Worm (Caenorhabditis elegans) whole organism, mixed stage, embryonic: ENCODE results near the gene Y116F11B.6.

Experiments
- M03D4.4 ChIP-seq: sonication (generic microtip); optimal IDR thresholded peaks from 2 replicates; lab custom pipeline; 2017; ENCODE audit warnings: mild to moderate bottlenecking, missing genetic modification characterization, missing compliant biosample characterization
- bed-3 ChIP-seq: fragments of 200-800 bp; sonication (Bioruptor generic); optimal IDR thresholded peaks from 3 replicates; lab custom pipeline; 2018; ENCODE audit warnings: mild to moderate bottlenecking, missing genetic modification characterization, moderate library complexity, missing compliant biosample characterization
- blmp-1 ChIP-seq: fragments of 150-350 bp; optimal IDR thresholded peaks from 2 replicates; lab custom pipeline; 2014; ENCODE audit warnings: missing biosample characterization, missing genetic modification characterization
- ceh-39 ChIP-seq: fragments of 150-350 bp; optimal IDR thresholded peaks from 2 replicates; lab custom pipeline; 2014; ENCODE audit warnings: missing biosample characterization, missing genetic modification characterization
- ceh-43 ChIP-seq: fragments of 200-800 bp; sonication (Bioruptor generic); optimal IDR thresholded peaks from 2 replicates; lab custom pipeline; 2018; ENCODE audit warnings: mild to moderate bottlenecking, missing genetic modification characterization, moderate library complexity, missing compliant biosample characterization
- ces-1 ChIP-seq: fragments of 150-350 bp; optimal IDR thresholded peaks from 2 replicates; lab custom pipeline; 2014; ENCODE audit warnings: missing biosample characterization, missing genetic modification reagents, missing genetic modification characterization
- cnd-1 ChIP-seq: fragments of 200-800 bp; sonication (Bioruptor generic); optimal IDR thresholded peaks from 2 replicates; lab custom pipeline; 2018; ENCODE audit warnings: mild to moderate bottlenecking, missing genetic modification characterization, missing compliant biosample characterization
- drap-1 ChIP-seq: fragments of 200-800 bp; sonication (Bioruptor generic); optimal IDR thresholded peaks from 3 replicates; lab custom pipeline; 2018; ENCODE audit warnings: mild to moderate bottlenecking, missing genetic modification characterization, missing compliant biosample characterization
- elt-1 ChIP-seq: sonication (generic microtip); optimal IDR thresholded peaks from 2 replicates; lab custom pipeline; 2017; ENCODE audit warnings: missing genetic modification characterization, mild to moderate bottlenecking, missing compliant biosample characterization, antibody characterized with exemption, moderate library complexity, borderline replicate concordance; ENCODE audit not compliant: insufficient read depth
- elt-3 ChIP-seq: fragments of 150-350 bp; optimal IDR thresholded peaks from 2 replicates; lab custom pipeline; 2014; ENCODE audit warnings: missing biosample characterization, missing genetic modification characterization
- ham-2 ChIP-seq: fragments of 200-800 bp; sonication (Bioruptor generic); optimal IDR thresholded peaks from 2 replicates; lab custom pipeline; 2018; ENCODE audit warnings: mild to moderate bottlenecking, missing genetic modification characterization, missing compliant biosample characterization
- hlh-1 ChIP-seq: fragments of 150-350 bp; optimal IDR thresholded peaks from 2 replicates; lab custom pipeline; 2014; ENCODE audit warnings: missing biosample characterization, missing genetic modification reagents, missing genetic modification characterization
- lsy-2 ChIP-seq: fragments of 150-350 bp; optimal IDR thresholded peaks from 2 replicates; lab custom pipeline; 2014; ENCODE audit warnings: missing biosample characterization, missing genetic modification characterization
- mab-5 ChIP-seq: fragments of 150-350 bp; optimal IDR thresholded peaks from 2 replicates; lab custom pipeline; 2014; ENCODE audit warnings: missing biosample characterization, missing genetic modification characterization
- mep-1 ChIP-seq: fragments of 150-350 bp; optimal IDR thresholded peaks from 2 replicates; lab custom pipeline; 2017; ENCODE audit warnings: missing biosample characterization, missing genetic modification reagents, missing genetic modification characterization, inconsistent platforms
- mls-2 ChIP-seq: sonication (generic microtip); optimal IDR thresholded peaks from 2 replicates; lab custom pipeline; 2016; ENCODE audit warnings: mild to moderate bottlenecking, missing genetic modification characterization, moderate library complexity, missing compliant biosample characterization
- nhr-2 ChIP-seq: fragments of 150-350 bp; optimal IDR thresholded peaks from 2 replicates; lab custom pipeline; 2014; ENCODE audit warnings: missing biosample characterization, missing genetic modification characterization
- nhr-237 ChIP-seq: fragments of 150-350 bp; optimal IDR thresholded peaks from 2 replicates; lab custom pipeline; 2014; ENCODE audit warnings: missing biosample characterization, missing genetic modification characterization
- nhr-28 ChIP-seq: fragments of 150-350 bp; optimal IDR thresholded peaks from 2 replicates; lab custom pipeline; 2014; ENCODE audit warnings: missing biosample characterization, missing genetic modification characterization
- nhr-76 ChIP-seq: sonication (generic microtip); optimal IDR thresholded peaks from 2 replicates; lab custom pipeline; 2017; ENCODE audit warnings: missing biosample characterization, missing genetic modification characterization
- pha-4 ChIP-seq: fragments of 150-350 bp; optimal IDR thresholded peaks from 2 replicates; lab custom pipeline; 2018; ENCODE audit warnings: missing biosample characterization, missing genetic modification reagents, missing genetic modification characterization
- sem-2 ChIP-seq: fragments of 200-800 bp; sonication (Bioruptor generic); optimal IDR thresholded peaks from 2 replicates; lab custom pipeline; 2018; ENCODE audit warnings: mild to moderate bottlenecking, missing genetic modification characterization, missing compliant biosample characterization
- snpc-4 ChIP-seq: fragments of 150-350 bp; optimal IDR thresholded peaks from 2 replicates; lab custom pipeline; 2014; ENCODE audit warnings: missing biosample characterization, missing genetic modification characterization
- sptf-1 ChIP-seq: sonication (generic microtip); optimal IDR thresholded peaks from 2 replicates; lab custom pipeline; 2017; ENCODE audit warnings: mild to moderate bottlenecking, missing genetic modification characterization, moderate library complexity, missing compliant biosample characterization
- tbx-8 ChIP-seq: fragments of 200-800 bp; sonication (Bioruptor generic); optimal IDR thresholded peaks from 2 replicates; lab custom pipeline; 2018; ENCODE audit warnings: mild to moderate bottlenecking, missing genetic modification characterization, moderate library complexity, missing compliant biosample characterization
- unc-120 ChIP-seq: sonication (generic microtip); optimal IDR thresholded peaks from 2 replicates; lab custom pipeline; 2017; ENCODE audit warnings: missing genetic modification characterization, missing compliant biosample characterization; ENCODE audit not compliant: poor library complexity, severe bottlenecking
- unc-39 ChIP-seq: fragments of 150-350 bp; optimal IDR thresholded peaks from 2 replicates; lab custom pipeline; 2014; ENCODE audit warnings: missing biosample characterization, missing genetic modification characterization
- unc-62 ChIP-seq: fragments of 150-350 bp; optimal IDR thresholded peaks from 2 replicates; lab custom pipeline; 2014; ENCODE audit warnings: missing biosample characterization, missing genetic modification reagents, missing genetic modification characterization
- zip-8 ChIP-seq: fragments of 150-350 bp; optimal IDR thresholded peaks from 2 replicates; lab custom pipeline; 2014; ENCODE audit warnings: missing biosample characterization, missing genetic modification characterization
- ztf-11 ChIP-seq: fragments of 150-350 bp; optimal IDR thresholded peaks from 2 replicates; lab custom pipeline; 2014; ENCODE audit warnings: missing biosample characterization, missing genetic modification characterization

The Y116F11B.6 gene

ce11 chrV:19836142-19836541 lies 9.6 kb downstream of the Y116F11B.6 start, which contains the start of gene srw-38:
Gene srw-38, plus strand, starts transcription at chrV:19836442.
- TF ChIP-seq pha-4 (tag; lab: Kevin White, UChicago) (no peak), zip-8 (tag; lab: Kevin White, UChicago) (peak; percentile 52), ceh-43 (GFP tag; lab: Kevin White, UChicago) (no peak)

- TF ChIP-seq sptf-1 (no peak), blmp-1 (no peak), nhr-76 (tag; lab: Kevin White, UChicago) (no peak), ham-2 (no peak), lsy-2 (tag; lab: Kevin White, UChicago) (no peak), nhr-28 (tag; lab: Kevin White, UChicago) (no peak), elt-1 (tag; lab: Kevin White, UChicago) (no peak), hlh-1 (tag; lab: Kevin White, UChicago) (no peak), zip-8 (tag; lab: Kevin White, UChicago) (no peak)
- TF ChIP-seq, all 35 proteins: peak for 0
Measured at ce11 chrV:19831588-19831987, 14.2 kb downstream of the Y116F11B.6 start.

- TF ChIP-seq nhr-28 (tag; lab: Kevin White, UChicago) (no peak), blmp-1 (no peak), nhr-76 (tag; lab: Kevin White, UChicago) (no peak), hlh-1 (tag; lab: Kevin White, UChicago) (no peak), drap-1 (GFP tag; lab: Kevin White, UChicago) (no peak), zip-8 (tag; lab: Kevin White, UChicago) (no peak), nhr-237 (no peak), unc-39 (tag; lab: Kevin White, UChicago) (no peak), unc-120 (tag; lab: Kevin White, UChicago) (no peak), M03D4.4 (tag; lab: Kevin White, UChicago) (no peak), sptf-1 (no peak), mab-5 (tag; lab: Kevin White, UChicago) (no peak), ztf-11 (tag; lab: Kevin White, UChicago) (no peak), cnd-1 (no peak), elt-3 (tag; lab: Kevin White, UChicago) (no peak)
- TF ChIP-seq, all 35 proteins: peak for 0
Measured at ce11 chrV:19830815-19831214, 15.0 kb downstream of the Y116F11B.6 start, which contains the start of gene pcp-4. Gene pcp-4, minus strand, starts transcription at chrV:19831011.

ce11 chrV:19829225-19829624 lies 16.6 kb downstream of the Y116F11B.6 start:
- TF ChIP-seq M03D4.4 (tag; lab: Kevin White, UChicago) (no peak), ham-2 (peak; percentile 35)

- TF ChIP-seq nhr-28 (tag; lab: Kevin White, UChicago) (no peak), sptf-1 (no peak), tbx-8 (no peak), unc-62 (GFP tag; lab: Kevin White, UChicago) (no peak), mab-5 (tag; lab: Kevin White, UChicago) (no peak), unc-39 (tag; lab: Kevin White, UChicago) (no peak), zip-8 (tag; lab: Kevin White, UChicago) (no peak), ztf-11 (tag; lab: Kevin White, UChicago) (no peak), snpc-4 (tag; lab: Kevin White, UChicago) (no peak)
Measured at ce11 chrV:19827481-19827880, 18.3 kb downstream of the Y116F11B.6 start.

- TF ChIP-seq elt-3 (tag; lab: Kevin White, UChicago) (no peak), ceh-39 (tag; lab: Kevin White, UChicago) (no peak), hlh-1 (tag; lab: Kevin White, UChicago) (no peak), mls-2 (no peak)
Measured at ce11 chrV:19822093-19822492, 23.7 kb downstream of the Y116F11B.6 start, which contains the start of gene Y116F11B.17. Gene Y116F11B.17, minus strand, starts transcription at chrV:19822193.

ce11 chrV:19820178-19820577 lies 25.6 kb downstream of the Y116F11B.6 start:
- TF ChIP-seq unc-39 (tag; lab: Kevin White, UChicago) (no peak), ztf-11 (tag; lab: Kevin White, UChicago) (no peak), ces-1 (no peak), elt-1 (tag; lab: Kevin White, UChicago) (no peak), sem-2 (GFP tag; lab: Kevin White, UChicago) (no peak), mep-1 (tag; lab: Kevin White, UChicago) (no peak), nhr-2 (tag; lab: Kevin White, UChicago) (no peak), lsy-2 (tag; lab: Kevin White, UChicago) (no peak), tbx-8 (no peak), cnd-1 (no peak), bed-3 (GFP tag; lab: Kevin White, UChicago) (no peak)
